Worm (Caenorhabditis elegans) whole organism, L4/young adult: ENCODE measurements around the gene W10G6.6.

Source experiments
- W03F9.2 ChIP-seq: fragments of 150-350 bp; optimal IDR thresholded peaks from 2 replicates; lab custom pipeline; 2014; ENCODE audit warnings: missing biosample characterization, missing genetic modification characterization
- him-1 ChIP-seq: sonication (generic microtip); optimal IDR thresholded peaks from 2 replicates; lab custom pipeline; 2016; ENCODE audit warnings: missing genotype, missing genetic modification reagents, missing genetic modification characterization, missing compliant biosample characterization

DNA sequence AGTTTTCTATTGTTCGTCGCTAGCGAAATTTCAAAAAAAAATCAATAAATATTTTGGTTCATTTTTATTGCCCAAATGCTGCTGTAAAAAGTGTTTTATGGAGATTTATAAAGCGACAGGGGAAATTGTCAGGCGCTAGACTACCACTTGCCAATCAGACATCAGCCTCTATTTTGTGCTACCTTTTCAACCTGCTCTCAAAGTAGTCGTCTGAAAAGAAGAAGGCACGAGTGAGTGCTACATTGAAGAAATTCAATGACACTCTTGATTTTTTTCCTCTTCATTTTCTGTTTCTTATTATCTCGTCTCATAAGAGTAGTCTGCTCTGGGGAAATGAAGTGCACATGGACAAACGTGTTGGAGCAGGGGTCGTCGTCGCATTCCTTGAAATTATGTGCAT, 44.7 kb downstream of the W10G6.6 start:
- TF ChIP-seq him-1 (tag; lab: Kevin White, UChicago) = peak; percentile 70
- TF ChIP-seq W03F9.2 (tag; lab: Kevin White, UChicago) = peak; percentile 47
